Fruit fly (Drosophila melanogaster): ENCODE results near the gene CG42537.
A peak's percentile ranks its signal among the peaks of the same experiment; 100 is the strongest.

- peak; percentile 78 for TF ChIP-seq en (GFP tag; optimal IDR thresholded peaks at IDR 0.05)
- TF ChIP-seq tll (GFP tag; optimal IDR thresholded peaks at IDR 0.05), result peak; percentile 10 to 36
Measured at dm6 chr3R:6423984-6424602, 46.5 kb downstream of the CG42537 start.

All from whole organism, embryonic.